Worm (Caenorhabditis elegans) whole organism, L2 larva: ENCODE data around the gene W09B6.4.

Experiments
- R02D3.7 ChIP-seq: fragments of 150-350 bp; optimal IDR thresholded peaks from 2 replicates; lab custom pipeline; 2014; ENCODE audit warnings: missing biosample characterization, missing genetic modification characterization
- dmd-4 ChIP-seq: sonication (generic microtip); optimal IDR thresholded peaks from 2 replicates; lab custom pipeline; 2017; ENCODE audit warnings: missing biosample characterization, missing genetic modification characterization
- lsy-2 ChIP-seq, 2 experiments: fragments of 150-350 bp in 1 of 2; sonication (generic microtip) in 1 of 2; optimal IDR thresholded peaks; 2 replicates each; lab custom pipeline; 2014 to 2017; ENCODE audit warnings: missing biosample characterization in 2 of 2, missing genetic modification characterization in 2 of 2
- unc-62 ChIP-seq: fragments of 150-350 bp; optimal IDR thresholded peaks from 2 replicates; lab custom pipeline; 2014; ENCODE audit warnings: missing biosample characterization, missing genetic modification reagents, missing genetic modification characterization

DNA sequence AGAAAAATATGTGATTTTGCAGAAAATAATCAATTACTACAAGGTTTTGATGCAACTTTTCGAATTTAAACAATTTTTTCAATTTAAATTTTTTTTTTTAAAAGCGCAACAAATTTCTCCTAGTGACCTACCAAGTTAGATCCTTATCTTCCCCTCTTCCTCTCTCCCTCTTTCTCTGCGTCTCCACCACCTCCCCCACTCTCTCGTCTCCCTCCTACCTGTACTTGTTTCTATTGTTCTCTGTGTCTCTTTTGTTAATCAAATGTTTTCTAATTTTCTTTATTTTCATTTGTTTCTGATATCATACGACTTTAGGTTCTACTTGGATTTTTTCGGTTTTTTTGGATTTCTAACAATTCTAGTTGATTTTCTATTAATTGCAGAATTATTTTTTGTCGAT is 47.5 kb upstream of the W09B6.4 start:
- TF ChIP-seq dmd-4 (no peak), unc-62 (GFP tag; lab: Kevin White, UChicago) (no peak), R02D3.7 (tag; lab: Kevin White, UChicago) (no peak), lsy-2 (tag; optimal IDR thresholded peaks at IDR 0.05; lab: Kevin White, UChicago) (no peak)
